Worm (Caenorhabditis elegans) whole organism, L2 larva: ENCODE results near the gene srh-2.

Source experiments
- nhr-12 ChIP-seq: fragments of 150-350 bp; optimal IDR thresholded peaks from 2 replicates; lab custom pipeline; 2014; ENCODE audit warnings: missing biosample characterization, missing genetic modification characterization
- unc-55 ChIP-seq: fragments of 150-350 bp; sonication (generic microtip); optimal IDR thresholded peaks from 3 replicates; lab custom pipeline; 2014; ENCODE audit warnings: missing biosample characterization, missing genetic modification reagents, missing genetic modification characterization
- unc-62 ChIP-seq: fragments of 150-350 bp; optimal IDR thresholded peaks from 2 replicates; lab custom pipeline; 2014; ENCODE audit warnings: missing biosample characterization, missing genetic modification reagents, missing genetic modification characterization
- zag-1 ChIP-seq: fragments of 150-350 bp; optimal IDR thresholded peaks from 2 replicates; lab custom pipeline; 2014; ENCODE audit warnings: missing biosample characterization, missing genetic modification characterization
- ztf-1 ChIP-seq: fragments of 200-800 bp; sonication (Bioruptor generic); conservative IDR thresholded peaks from 2 replicates; pipeline ENCODE4 v1.3.6; 2022; ENCODE audit warnings: missing genetic modification characterization, missing compliant biosample characterization

- TF ChIP-seq nhr-12, result no peak
- TF ChIP-seq zag-1 (tag; lab: Kevin White, UChicago), result no peak
- TF ChIP-seq unc-55 (GFP tag; lab: Kevin White, UChicago), result no peak
- no peak for TF ChIP-seq unc-62
- no peak for TF ChIP-seq ztf-1 (GFP tag; lab: Robert Waterston, UW)
These were observed 44.1 kb downstream of the srh-2 start for ce11 chrV:772210-772609.
